Worm (Caenorhabditis elegans) whole organism, young adult: ENCODE measurements around the gene Y50D4A.5.
A peak's percentile ranks its signal among the peaks of the same experiment; 100 is the strongest.

Source experiments
- F10E7.11 ChIP-seq: sonication (generic microtip); optimal IDR thresholded peaks from 2 replicates; lab custom pipeline; 2017; ENCODE audit warnings: mild to moderate bottlenecking, missing genetic modification characterization, moderate library complexity, missing compliant biosample characterization
- F37B4.10 ChIP-seq: fragments of 200-800 bp; sonication (Bioruptor generic); IDR thresholded peaks from 2 replicates; pipeline ENCODE4 v1.3.6; 2022; ENCODE audit warnings: missing genetic modification characterization, missing compliant biosample characterization
- F57A8.1 ChIP-seq: fragments of 200-800 bp; sonication (Bioruptor generic); optimal IDR thresholded peaks from 2 replicates; lab custom pipeline; 2018; ENCODE audit warnings: mild to moderate bottlenecking, missing genetic modification characterization, moderate library complexity, missing compliant biosample characterization
- T07F8.4 ChIP-seq: sonication (generic microtip); optimal IDR thresholded peaks from 2 replicates; lab custom pipeline; 2016; ENCODE audit warnings: mild to moderate bottlenecking, missing genetic modification characterization, moderate library complexity, missing compliant biosample characterization
- Y67H2A.10 ChIP-seq: fragments of 200-800 bp; sonication (Bioruptor generic); conservative IDR thresholded peaks from 2 replicates; pipeline ENCODE4 v1.3.6; 2022; ENCODE audit warnings: missing genetic modification reagents, missing genetic modification characterization, missing compliant biosample characterization
- aptf-2 ChIP-seq: fragments of 200-800 bp; sonication (Bioruptor generic); conservative IDR thresholded peaks from 2 replicates; pipeline ENCODE4 v1.3.6; 2022; ENCODE audit warnings: missing genetic modification reagents, missing genetic modification characterization, missing compliant biosample characterization
- aptf-3 ChIP-seq: fragments of 200-800 bp; sonication (Bioruptor generic); IDR thresholded peaks from 2 replicates; pipeline ENCODE4 v1.3.6; 2022; ENCODE audit warnings: missing genetic modification characterization, missing compliant biosample characterization
- atf-7 ChIP-seq: sonication (generic microtip); optimal IDR thresholded peaks from 2 replicates; lab custom pipeline; 2017; ENCODE audit warnings: mild to moderate bottlenecking, missing genetic modification characterization, missing compliant biosample characterization
- attf-3 ChIP-seq: fragments of 200-800 bp; sonication (Bioruptor generic); conservative IDR thresholded peaks from 2 replicates; pipeline ENCODE4 v1.3.6; 2022; ENCODE audit warnings: missing genetic modification reagents, missing genetic modification characterization, missing compliant biosample characterization
- bed-2 ChIP-seq: fragments of 200-800 bp; sonication (Bioruptor generic); IDR thresholded peaks from 2 replicates; pipeline ENCODE4 v1.3.6; 2022; ENCODE audit warnings: missing genetic modification reagents, missing genetic modification characterization, missing compliant biosample characterization
- cebp-2 ChIP-seq: fragments of 200-800 bp; sonication (Bioruptor generic); IDR thresholded peaks from 2 replicates; pipeline ENCODE4 v1.3.6; 2022; ENCODE audit warnings: missing genetic modification characterization, missing compliant biosample characterization
- ceh-100 ChIP-seq: fragments of 200-800 bp; sonication (Bioruptor generic); IDR thresholded peaks from 2 replicates; pipeline ENCODE4 v1.3.6; 2022; ENCODE audit warnings: missing genetic modification reagents, missing genetic modification characterization, missing compliant biosample characterization
- ceh-91 ChIP-seq: fragments of 200-800 bp; sonication (Bioruptor generic); IDR thresholded peaks from 2 replicates; pipeline ENCODE4 v1.3.6; 2022; ENCODE audit warnings: missing genetic modification reagents, missing genetic modification characterization, missing compliant biosample characterization
- die-1 ChIP-seq: sonication (generic microtip); optimal IDR thresholded peaks from 2 replicates; lab custom pipeline; 2016; ENCODE audit warnings: missing genotype, mild to moderate bottlenecking, missing genetic modification characterization, missing compliant biosample characterization
- dox-1 ChIP-seq: fragments of 200-800 bp; sonication (Bioruptor generic); IDR thresholded peaks from 2 replicates; pipeline ENCODE4 v1.3.6; 2022; ENCODE audit warnings: missing genetic modification reagents, missing genetic modification characterization, missing compliant biosample characterization
- dpl-1 ChIP-seq: fragments of 150-350 bp; optimal IDR thresholded peaks from 2 replicates; lab custom pipeline; 2014; ENCODE audit warnings: missing biosample characterization, missing genetic modification reagents, missing genetic modification characterization
- efl-1 ChIP-seq: fragments of 150-350 bp; optimal IDR thresholded peaks from 2 replicates; lab custom pipeline; 2014; ENCODE audit warnings: missing biosample characterization, missing genetic modification reagents, missing genetic modification characterization
- egrh-3 ChIP-seq: fragments of 200-800 bp; sonication (Bioruptor generic); IDR thresholded peaks from 2 replicates; pipeline ENCODE4 v1.3.6; 2022; ENCODE audit warnings: missing genetic modification reagents, missing genetic modification characterization, missing compliant biosample characterization
- ets-4 ChIP-seq: fragments of 200-800 bp; sonication (Bioruptor generic); optimal IDR thresholded peaks from 2 replicates; lab custom pipeline; 2018; ENCODE audit warnings: mild to moderate bottlenecking, missing genetic modification characterization, missing compliant biosample characterization
- hmg-20 ChIP-seq: fragments of 200-800 bp; sonication (Bioruptor generic); IDR thresholded peaks from 2 replicates; pipeline ENCODE4 v1.3.6; 2022; ENCODE audit warnings: missing genetic modification reagents, missing genetic modification characterization, missing compliant biosample characterization
- hsf-1 ChIP-seq: fragments of 200-800 bp; sonication (Bioruptor generic); IDR thresholded peaks from 2 replicates; pipeline ENCODE4 v1.3.6; 2022; ENCODE audit warnings: missing genetic modification reagents, missing genetic modification characterization, missing compliant biosample characterization
- let-607 ChIP-seq, 2 experiments: fragments of 200-800 bp in 1 of 2; sonication (Bioruptor generic) in 1 of 2; sonication (generic microtip) in 1 of 2; optimal IDR thresholded peaks; 2 replicates each; lab custom pipeline; 2016 to 2018; ENCODE audit warnings: mild to moderate bottlenecking in 2 of 2, missing compliant biosample characterization in 2 of 2, missing genetic modification characterization in 2 of 2, moderate library complexity in 2 of 2, missing genotype in 1 of 2
- lsy-27 ChIP-seq: sonication (generic microtip); optimal IDR thresholded peaks from 2 replicates; lab custom pipeline; 2017; ENCODE audit warnings: missing genetic modification characterization, mild to moderate bottlenecking, missing compliant biosample characterization, antibody characterized with exemption, missing genotype, borderline replicate concordance; ENCODE audit not compliant: insufficient read depth
- madf-8 ChIP-seq: fragments of 200-800 bp; sonication (Bioruptor generic); conservative IDR thresholded peaks from 2 replicates; pipeline ENCODE4 v1.3.6; 2022; ENCODE audit warnings: missing genetic modification reagents, missing genetic modification characterization, missing compliant biosample characterization
- mes-4 ChIP-seq: sonication (generic microtip); optimal IDR thresholded peaks from 2 replicates; lab custom pipeline; 2016; ENCODE audit warnings: missing genotype, missing genetic modification characterization, missing compliant biosample characterization
- mxl-1 ChIP-seq: sonication (generic microtip); optimal IDR thresholded peaks from 2 replicates; lab custom pipeline; 2016; ENCODE audit warnings: missing genetic modification characterization, missing compliant biosample characterization
- nhr-27 ChIP-seq: fragments of 200-800 bp; sonication (Bioruptor generic); optimal IDR thresholded peaks from 2 replicates; lab custom pipeline; 2018; ENCODE audit warnings: mild to moderate bottlenecking, missing genetic modification characterization, moderate library complexity, missing compliant biosample characterization
- pbrm-1 ChIP-seq: fragments of 200-800 bp; sonication (Bioruptor generic); IDR thresholded peaks from 2 replicates; pipeline ENCODE4 v1.3.6; 2022; ENCODE audit warnings: missing genetic modification reagents, missing genetic modification characterization, missing compliant biosample characterization
- rcor-1 ChIP-seq: fragments of 200-800 bp; sonication (Bioruptor generic); IDR thresholded peaks from 2 replicates; pipeline ENCODE4 v1.3.6; 2022; ENCODE audit warnings: missing genetic modification reagents, missing genetic modification characterization, missing compliant biosample characterization
- repo-1 ChIP-seq: sonication (generic microtip); optimal IDR thresholded peaks from 2 replicates; lab custom pipeline; 2017; ENCODE audit warnings: mild to moderate bottlenecking, missing genetic modification characterization, missing compliant biosample characterization
- sea-2 ChIP-seq: fragments of 200-800 bp; sonication (Bioruptor generic); IDR thresholded peaks from 2 replicates; pipeline ENCODE4 v1.3.6; 2022; ENCODE audit warnings: missing genetic modification characterization, missing compliant biosample characterization
- snpc-3.4 ChIP-seq: sonication (generic microtip); optimal IDR thresholded peaks from 2 replicates; lab custom pipeline; 2017; ENCODE audit warnings: missing genetic modification characterization, mild to moderate bottlenecking, missing compliant biosample characterization, antibody characterized with exemption, moderate library complexity, missing genotype, missing genetic modification reagents
- sptf-2 ChIP-seq: fragments of 200-800 bp; sonication (Bioruptor generic); optimal IDR thresholded peaks from 2 replicates; lab custom pipeline; 2018; ENCODE audit warnings: mild to moderate bottlenecking, missing genetic modification characterization, missing compliant biosample characterization
- tbx-9 ChIP-seq: sonication (generic microtip); optimal IDR thresholded peaks from 2 replicates; lab custom pipeline; 2016; ENCODE audit warnings: borderline replicate concordance, missing genetic modification characterization, inconsistent platforms, missing compliant biosample characterization
- unc-130 ChIP-seq: sonication (generic microtip); optimal IDR thresholded peaks from 2 replicates; lab custom pipeline; 2016; ENCODE audit warnings: missing genetic modification reagents, missing genetic modification characterization, missing compliant biosample characterization
- unc-62 ChIP-seq: fragments of 150-350 bp; optimal IDR thresholded peaks from 2 replicates; lab custom pipeline; 2014; ENCODE audit warnings: missing biosample characterization, missing genetic modification reagents, missing genetic modification characterization
- zfh-2 ChIP-seq: fragments of 200-800 bp; sonication (Bioruptor generic); conservative IDR thresholded peaks from 2 replicates; pipeline ENCODE4 v1.3.6; 2022; ENCODE audit warnings: missing genetic modification reagents, missing genetic modification characterization, missing compliant biosample characterization
- ztf-25 ChIP-seq: fragments of 200-800 bp; sonication (Bioruptor generic); IDR thresholded peaks from 2 replicates; pipeline ENCODE4 v1.3.6; 2022; ENCODE audit warnings: missing genetic modification reagents, missing genetic modification characterization, missing compliant biosample characterization

The Y50D4A.5 gene

ce11 chrV:1235355-1235754 lies 28.2 kb downstream of the Y50D4A.5 start, which contains the start of gene madd-2:
TSS of gene madd-2 (minus strand) at chrV:1235455.
- TF ChIP-seq F37B4.10, result no peak
- TF ChIP-seq cebp-2, result no peak
- no peak for TF ChIP-seq Y67H2A.10 (GFP tag; lab: Robert Waterston, UW)
- no peak for TF ChIP-seq sea-2 (GFP tag; lab: Robert Waterston, UW)
- no peak for TF ChIP-seq egrh-3 (GFP tag; lab: Robert Waterston, UW)

DNA sequence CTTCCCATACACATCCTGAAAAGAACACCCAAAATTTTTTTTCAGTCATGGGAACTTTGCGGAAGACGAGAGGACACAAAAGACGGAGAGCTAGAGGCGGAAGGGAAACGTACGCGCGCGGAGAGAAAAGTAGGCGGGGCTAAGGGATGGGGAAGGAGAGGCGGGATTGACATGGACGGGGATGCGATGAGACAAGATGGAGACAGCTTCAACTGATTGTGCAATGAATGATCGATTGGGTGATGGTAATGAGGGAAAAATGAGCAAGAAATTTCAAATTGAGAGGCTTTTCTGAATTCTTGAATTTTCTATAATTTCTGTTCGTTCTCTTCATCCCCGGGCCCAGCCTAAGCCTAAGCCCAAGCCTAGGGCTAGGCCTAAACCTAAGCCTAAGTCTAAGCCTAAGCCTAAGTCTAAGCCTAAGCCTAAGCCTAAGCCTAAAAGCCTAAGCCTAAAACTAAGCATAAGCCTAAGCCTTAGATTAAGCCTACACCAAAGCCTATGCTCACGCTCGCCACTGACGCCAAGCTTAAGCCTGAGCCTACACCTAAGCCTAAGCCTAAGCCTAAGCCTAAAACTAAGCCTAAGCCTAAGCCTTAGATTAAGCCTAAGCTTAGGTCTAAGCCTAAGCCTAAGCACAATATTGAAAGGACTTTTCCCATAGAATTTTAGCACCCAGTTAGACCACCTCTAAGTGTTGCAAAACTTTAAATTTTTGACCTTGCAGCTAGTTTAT lies 29.4 kb downstream of the Y50D4A.5 start:
- no peak for TF ChIP-seq dpl-1 (GFP tag; lab: Kevin White, UChicago)
- 0 out of 2 replicates have a peak, but pooled peaks have one; percentile 29 for TF ChIP-seq attf-3 (GFP tag; lab: Robert Waterston, UW)
- peak; percentile 38; the same call in 1 of the 2 replicates for TF ChIP-seq zfh-2 (GFP tag; lab: Robert Waterston, UW)

DNA sequence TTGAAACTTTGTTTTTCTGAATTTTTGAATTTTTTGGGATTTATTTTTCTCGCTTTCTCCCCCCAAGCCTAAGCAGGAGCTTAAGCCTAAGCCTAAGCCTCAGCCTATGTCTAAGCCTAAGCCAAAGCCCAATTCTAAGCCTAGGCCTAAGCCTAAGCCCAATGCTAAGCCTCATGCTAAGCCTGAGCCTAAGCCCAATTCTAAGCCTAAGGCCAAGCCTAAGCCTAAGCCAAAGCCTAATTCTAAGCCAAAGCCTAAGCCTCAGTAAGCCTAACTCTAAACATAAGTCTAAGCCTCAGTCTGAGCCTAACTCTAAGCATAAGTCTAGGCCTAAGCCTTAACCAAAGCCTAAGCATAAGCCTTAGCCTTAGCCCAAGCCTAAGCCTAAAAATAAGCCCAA lies 35.3 kb downstream of the Y50D4A.5 start:
- TF ChIP-seq unc-62 (GFP tag; lab: Kevin White, UChicago) (no peak), ztf-25 (GFP tag; lab: Robert Waterston, UW) (0 out of 2 replicates have a peak, but pooled peaks have one; percentile 19), madf-8 (GFP tag; lab: Robert Waterston, UW) (no peak), F57A8.1 (no peak)

- TF ChIP-seq let-607 (tag; optimal IDR thresholded peaks at IDR 0.05; lab: Kevin White, UChicago) (no peak), bed-2 (GFP tag; lab: Robert Waterston, UW) (no peak), hsf-1 (GFP tag; lab: Robert Waterston, UW) (no peak), sptf-2 (no peak), ceh-91 (GFP tag; lab: Robert Waterston, UW) (no peak), atf-7 (tag; lab: Kevin White, UChicago) (no peak), aptf-2 (GFP tag; lab: Robert Waterston, UW) (no peak), ceh-100 (GFP tag; lab: Robert Waterston, UW) (no peak), tbx-9 (tag; lab: Kevin White, UChicago) (no peak), hmg-20 (GFP tag; lab: Robert Waterston, UW) (no peak), unc-130 (GFP tag; lab: Kevin White, UChicago) (no peak)
These were observed 35.9 kb downstream of the Y50D4A.5 start for ce11 chrV:1243011-1243410.

ce11 chrV:1244021-1244708 lies 37.1 kb downstream of the Y50D4A.5 start:
- TF ChIP-seq repo-1 (tag; lab: Kevin White, UChicago), result no peak
- no peak for TF ChIP-seq mxl-1 (tag; lab: Kevin White, UChicago)
- TF ChIP-seq die-1 (tag; lab: Kevin White, UChicago), result no peak
- TF ChIP-seq pbrm-1 (GFP tag; lab: Robert Waterston, UW), result no peak
- TF ChIP-seq madf-8 (GFP tag; lab: Robert Waterston, UW), result no peak
- TF ChIP-seq T07F8.4 (tag; lab: Kevin White, UChicago), result no peak

ce11 chrV:1252794-1253193 lies 45.7 kb downstream of the Y50D4A.5 start:
- TF ChIP-seq snpc-3.4 (tag; lab: Kevin White, UChicago), result no peak
- TF ChIP-seq F10E7.11 (tag; lab: Kevin White, UChicago), result no peak
- no peak for TF ChIP-seq egrh-3 (GFP tag; lab: Robert Waterston, UW)
- TF ChIP-seq bed-2 (GFP tag; lab: Robert Waterston, UW), result no peak
- no peak for TF ChIP-seq pbrm-1 (GFP tag; lab: Robert Waterston, UW)
- no peak for TF ChIP-seq rcor-1
- TF ChIP-seq sea-2 (GFP tag; lab: Robert Waterston, UW), result no peak
- no peak for TF ChIP-seq ets-4
- no peak for TF ChIP-seq nhr-27
- TF ChIP-seq aptf-3, result no peak
- no peak for TF ChIP-seq dox-1 (GFP tag; lab: Robert Waterston, UW)
- TF ChIP-seq efl-1 (GFP tag; lab: Kevin White, UChicago), result no peak
- no peak for TF ChIP-seq mes-4 (tag; lab: Kevin White, UChicago)
- TF ChIP-seq ztf-25 (GFP tag; lab: Robert Waterston, UW), result no peak
- TF ChIP-seq lsy-27, result no peak
